Worm (Caenorhabditis elegans) whole organism, L1 larva: ENCODE results near the gene Y59A8B.21.

Experiments used
- C04F5.9 ChIP-seq: sonication (generic microtip); optimal IDR thresholded peaks from 2 replicates; lab custom pipeline; 2016; ENCODE audit warnings: missing genetic modification characterization, missing compliant biosample characterization
- C34B4.2 ChIP-seq: sonication (generic microtip); optimal IDR thresholded peaks from 2 replicates; lab custom pipeline; 2017; ENCODE audit warnings: mild to moderate bottlenecking, missing genetic modification characterization, missing compliant biosample characterization
- aha-1 ChIP-seq: fragments of 150-350 bp; optimal IDR thresholded peaks from 2 replicates; lab custom pipeline; 2014; ENCODE audit warnings: missing biosample characterization, missing genetic modification characterization
- alr-1 ChIP-seq: fragments of 200-800 bp; sonication (Bioruptor generic); optimal IDR thresholded peaks from 2 replicates; lab custom pipeline; 2018; ENCODE audit warnings: borderline replicate concordance, mild to moderate bottlenecking, missing genetic modification characterization, missing compliant biosample characterization
- ama-1 ChIP-seq: fragments of 150-350 bp; optimal IDR thresholded peaks from 2 replicates; lab custom pipeline; 2014
- ceh-82 ChIP-seq, 3 experiments: fragments of 150-350 bp in 1 of 3; sonication (generic microtip) in 2 of 3; optimal IDR thresholded peaks; 2 replicates each; lab custom pipeline; 2014 to 2017; ENCODE audit warnings: missing biosample characterization in 3 of 3, missing genetic modification characterization in 3 of 3
- ceh-88 ChIP-seq: fragments of 200-800 bp; sonication (Bioruptor generic); IDR thresholded peaks from 2 replicates; pipeline ENCODE4 v1.3.6; 2022; ENCODE audit warnings: missing genetic modification characterization, missing compliant biosample characterization
- ceh-90 ChIP-seq: sonication (generic microtip); optimal IDR thresholded peaks from 2 replicates; lab custom pipeline; 2016; ENCODE audit warnings: missing genetic modification characterization, missing compliant biosample characterization
- dsc-1 ChIP-seq: sonication (generic microtip); optimal IDR thresholded peaks from 2 replicates; lab custom pipeline; 2016; ENCODE audit warnings: mild to moderate bottlenecking, missing genetic modification characterization, missing compliant biosample characterization
- efl-1 ChIP-seq, 4 experiments: fragments of 150-350 bp; optimal IDR thresholded peaks in 3 of 4; peaks in 1 of 4; 1 replicate in 1 of 4; 2 replicates in 3 of 4; lab custom pipeline; 2014; ENCODE audit warnings: missing biosample characterization in 2 of 4, missing genetic modification characterization in 2 of 4, missing genetic modification reagents in 2 of 4
- efl-3 ChIP-seq: fragments of 200-800 bp; sonication (Bioruptor generic); optimal IDR thresholded peaks from 2 replicates; lab custom pipeline; 2018; ENCODE audit warnings: mild to moderate bottlenecking, missing genetic modification characterization, missing compliant biosample characterization
- egl-13 ChIP-seq: sonication (generic microtip); optimal IDR thresholded peaks from 2 replicates; lab custom pipeline; 2016; ENCODE audit warnings: missing genotype, missing genetic modification reagents, missing genetic modification characterization, missing compliant biosample characterization
- elt-2 ChIP-seq: sonication (generic microtip); optimal IDR thresholded peaks from 2 replicates; lab custom pipeline; 2016; ENCODE audit warnings: missing genetic modification characterization, mild to moderate bottlenecking, inconsistent platforms, missing compliant biosample characterization, missing genetic modification reagents
- fkh-10 ChIP-seq: sonication (generic microtip); optimal IDR thresholded peaks from 2 replicates; lab custom pipeline; 2017; ENCODE audit warnings: missing biosample characterization, missing genetic modification reagents, missing genetic modification characterization
- fkh-8 ChIP-seq: sonication (generic microtip); optimal IDR thresholded peaks from 2 replicates; lab custom pipeline; 2016; ENCODE audit warnings: mild to moderate bottlenecking, missing genetic modification characterization, missing compliant biosample characterization
- fos-1 ChIP-seq: fragments of 150-350 bp; optimal IDR thresholded peaks from 2 replicates; lab custom pipeline; 2014; ENCODE audit warnings: missing biosample characterization, missing genetic modification characterization
- hpl-2 ChIP-seq: fragments of 150-350 bp; optimal IDR thresholded peaks from 2 replicates; lab custom pipeline; 2014; ENCODE audit warnings: missing biosample characterization, missing genetic modification reagents, missing genetic modification characterization
- irx-1 ChIP-seq: sonication (generic microtip); optimal IDR thresholded peaks from 2 replicates; lab custom pipeline; 2016; ENCODE audit warnings: missing genetic modification characterization, missing compliant biosample characterization
- isw-1 ChIP-seq: fragments of 200-800 bp; sonication (Bioruptor generic); IDR thresholded peaks from 2 replicates; pipeline ENCODE4 v1.3.6; 2022; ENCODE audit warnings: missing genetic modification characterization, missing compliant biosample characterization
- lin-35 ChIP-seq, 2 experiments: fragments of 150-350 bp; optimal IDR thresholded peaks; 2 replicates each; lab custom pipeline; 2014; ENCODE audit warnings: missing biosample characterization in 2 of 2, missing genetic modification characterization in 2 of 2, missing genetic modification reagents in 2 of 2
- mab-9 ChIP-seq: fragments of 200-800 bp; sonication (Bioruptor generic); IDR thresholded peaks from 2 replicates; pipeline ENCODE4 v1.3.6; 2022; ENCODE audit warnings: missing genetic modification reagents, missing genetic modification characterization, missing compliant biosample characterization
- mef-2 ChIP-seq: fragments of 150-350 bp; optimal IDR thresholded peaks from 2 replicates; lab custom pipeline; 2014; ENCODE audit warnings: missing biosample characterization, missing genetic modification characterization
- mep-1 ChIP-seq: fragments of 150-350 bp; optimal IDR thresholded peaks from 2 replicates; lab custom pipeline; 2014; ENCODE audit warnings: missing biosample characterization, missing genetic modification characterization
- nhr-11 ChIP-seq: fragments of 150-350 bp; optimal IDR thresholded peaks from 2 replicates; lab custom pipeline; 2014; ENCODE audit warnings: missing biosample characterization, missing genetic modification characterization
- nhr-12 ChIP-seq: sonication (generic microtip); optimal IDR thresholded peaks from 2 replicates; lab custom pipeline; 2017; ENCODE audit warnings: missing biosample characterization, missing genetic modification characterization
- nhr-20 ChIP-seq: sonication (generic microtip); optimal IDR thresholded peaks from 2 replicates; lab custom pipeline; 2016; ENCODE audit warnings: mild to moderate bottlenecking, missing genetic modification characterization, missing compliant biosample characterization
- nhr-47 ChIP-seq: sonication (generic microtip); optimal IDR thresholded peaks from 2 replicates; lab custom pipeline; 2016; ENCODE audit warnings: mild to moderate bottlenecking, missing genetic modification characterization, moderate library complexity, missing compliant biosample characterization
- nhr-77 ChIP-seq: fragments of 150-350 bp; optimal IDR thresholded peaks from 2 replicates; lab custom pipeline; 2014; ENCODE audit warnings: missing biosample characterization, missing genetic modification characterization
- nhr-85 ChIP-seq: sonication (generic microtip); peaks from one replicate; lab custom pipeline; 2016; ENCODE audit warnings: missing genetic modification characterization, inconsistent platforms, missing compliant biosample characterization
- nhr-90 ChIP-seq: sonication (generic microtip); optimal IDR thresholded peaks from 2 replicates; lab custom pipeline; 2016; ENCODE audit warnings: mild to moderate bottlenecking, missing genetic modification characterization, missing compliant biosample characterization; ENCODE audit not compliant: poor library complexity
- pag-3 ChIP-seq: sonication (generic microtip); optimal IDR thresholded peaks from 2 replicates; lab custom pipeline; 2017; ENCODE audit warnings: missing genetic modification characterization, mild to moderate bottlenecking, missing compliant biosample characterization, antibody characterized with exemption, borderline replicate concordance; ENCODE audit not compliant: insufficient read depth
- skn-1 ChIP-seq: fragments of 150-350 bp; optimal IDR thresholded peaks from 2 replicates; lab custom pipeline; 2014; ENCODE audit warnings: missing biosample characterization, missing genetic modification characterization
- snpc-4 ChIP-seq: fragments of 150-350 bp; optimal IDR thresholded peaks from 2 replicates; lab custom pipeline; 2014; ENCODE audit warnings: missing biosample characterization, missing genetic modification characterization
- snu-23 ChIP-seq: sonication (generic microtip); optimal IDR thresholded peaks from 2 replicates; lab custom pipeline; 2016; ENCODE audit warnings: missing genetic modification characterization, missing compliant biosample characterization
- sptf-1 ChIP-seq: fragments of 150-350 bp; optimal IDR thresholded peaks from 2 replicates; lab custom pipeline; 2014; ENCODE audit warnings: missing biosample characterization, missing genetic modification characterization
- tbx-2 ChIP-seq: sonication (generic microtip); optimal IDR thresholded peaks from 2 replicates; lab custom pipeline; 2016; ENCODE audit warnings: missing genetic modification characterization, missing compliant biosample characterization
- tlp-1 ChIP-seq: fragments of 150-350 bp; optimal IDR thresholded peaks from 2 replicates; lab custom pipeline; 2014; ENCODE audit warnings: missing biosample characterization, missing genetic modification characterization
- unc-130 ChIP-seq: fragments of 150-350 bp; optimal IDR thresholded peaks from 2 replicates; lab custom pipeline; 2017; ENCODE audit warnings: missing biosample characterization, missing genetic modification characterization, inconsistent platforms
- unc-30 ChIP-seq: sonication (generic microtip); optimal IDR thresholded peaks from 2 replicates; lab custom pipeline; 2017; ENCODE audit warnings: missing biosample characterization, missing genetic modification characterization
- unc-62 ChIP-seq: fragments of 150-350 bp; optimal IDR thresholded peaks from 2 replicates; lab custom pipeline; 2014; ENCODE audit warnings: missing biosample characterization, missing genetic modification reagents, missing genetic modification characterization
- zag-1 ChIP-seq: fragments of 150-350 bp; optimal IDR thresholded peaks from 2 replicates; lab custom pipeline; 2014; ENCODE audit warnings: missing biosample characterization, missing genetic modification characterization
- zip-4 ChIP-seq: fragments of 200-800 bp; sonication (Bioruptor generic); optimal IDR thresholded peaks from 2 replicates; lab custom pipeline; 2018; ENCODE audit warnings: mild to moderate bottlenecking, missing genetic modification characterization, moderate library complexity, missing compliant biosample characterization
- ztf-11 ChIP-seq, 2 experiments: sonication (generic microtip); optimal IDR thresholded peaks; 2 replicates each; lab custom pipeline; 2016 to 2017; ENCODE audit warnings: missing genetic modification characterization in 2 of 2, missing biosample characterization in 1 of 2, missing compliant biosample characterization in 1 of 2
- ztf-4 ChIP-seq: fragments of 150-350 bp; optimal IDR thresholded peaks from 2 replicates; lab custom pipeline; 2014; ENCODE audit warnings: missing biosample characterization, missing genetic modification characterization

Gene Y59A8B.21

ce11 chrV:17947266-17947665 lies 38.8 kb upstream of the Y59A8B.21 start:
- TF ChIP-seq C04F5.9 (tag; lab: Kevin White, UChicago) (no peak), efl-1 (optimal IDR thresholded peaks at IDR 0.05; lab: Kevin White, UChicago) (no peak), efl-1 (GFP tag; optimal IDR thresholded peaks at IDR 0.05 in 1 of 2; lab: Kevin White, UChicago) (peak in 1 of 2 experiments; percentile 57), fos-1 (tag; lab: Kevin White, UChicago) (no peak), lin-35 (GFP tag; optimal IDR thresholded peaks at IDR 0.05; lab: Kevin White, UChicago) (no peak)

- TF ChIP-seq efl-1 (optimal IDR thresholded peaks at IDR 0.05; lab: Kevin White, UChicago) (no peak), efl-1 (GFP tag; optimal IDR thresholded peaks at IDR 0.05 in 1 of 2; lab: Kevin White, UChicago) (peak in 1 of 2 experiments; percentile 64), fkh-10 (GFP tag; lab: Kevin White, UChicago) (no peak)
Observed at ce11 chrV:17948036-17948691, 37.9 kb upstream of the Y59A8B.21 start.

ce11 chrV:17949093-17949492 lies 37.0 kb upstream of the Y59A8B.21 start, which contains the start of gene dpy-21:
Gene dpy-21, minus strand, starts transcription at chrV:17949193.
- TF ChIP-seq unc-130 (tag; lab: Kevin White, UChicago) (no peak), nhr-77 (tag; lab: Kevin White, UChicago) (no peak), sptf-1 (tag; lab: Kevin White, UChicago) (no peak), elt-2 (tag; lab: Kevin White, UChicago) (no peak), tbx-2 (tag; lab: Kevin White, UChicago) (no peak), ztf-4 (tag; lab: Kevin White, UChicago) (no peak), snu-23 (GFP tag; lab: Kevin White, UChicago) (no peak), fkh-8 (tag; lab: Kevin White, UChicago) (no peak), alr-1 (tag; lab: Kevin White, UChicago) (no peak), ceh-82 (tag; optimal IDR thresholded peaks at IDR 0.05; lab: Kevin White, UChicago) (no peak), mef-2 (tag; lab: Kevin White, UChicago) (no peak), unc-30 (tag; lab: Kevin White, UChicago) (no peak), ceh-90 (tag; lab: Kevin White, UChicago) (no peak), pag-3 (tag; lab: Kevin White, UChicago) (no peak), ceh-88 (GFP tag; lab: Robert Waterston, UW) (no peak), irx-1 (no peak), nhr-20 (no peak), skn-1 (tag; lab: Kevin White, UChicago) (no peak)

DNA sequence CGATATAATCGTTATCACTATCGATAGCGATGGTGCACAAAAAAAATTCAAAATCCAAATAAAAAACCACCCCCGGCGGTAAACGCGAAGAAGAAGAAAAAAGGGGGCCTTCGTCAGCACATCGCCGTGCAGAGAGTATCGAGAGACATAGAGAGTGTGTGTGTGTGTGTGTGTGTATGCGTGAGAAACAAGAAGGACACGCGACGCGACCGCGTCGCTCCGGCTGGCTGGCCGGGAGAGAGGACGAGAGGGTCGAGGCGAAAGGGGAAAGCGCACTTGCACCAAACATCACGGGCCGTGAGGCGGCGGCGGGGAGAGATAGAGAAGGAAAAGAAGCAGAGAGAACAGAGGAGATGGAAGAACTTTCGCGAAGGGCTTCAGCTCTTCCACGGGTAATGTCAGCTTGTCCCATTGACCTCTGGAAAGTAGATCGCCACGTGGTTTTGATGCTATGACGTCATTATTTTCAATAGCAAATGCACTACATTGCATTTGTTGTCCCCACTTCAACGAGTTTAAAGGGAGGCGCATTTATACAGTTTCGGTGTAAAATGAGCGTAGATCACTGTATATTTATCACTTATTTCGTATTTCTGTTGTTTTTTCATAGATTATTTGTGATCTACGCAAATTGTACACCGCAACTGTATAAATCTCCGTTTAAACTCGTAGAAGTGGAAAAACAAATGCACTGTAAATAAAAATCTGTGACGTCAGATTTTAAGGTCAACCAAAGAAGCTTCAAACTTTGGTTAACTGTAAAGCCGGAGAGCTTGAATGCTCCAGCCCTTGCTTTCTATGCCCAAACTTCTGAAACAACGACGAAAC lies 34.7 kb upstream of the Y59A8B.21 start, which contains the start of gene Y59A8B.24:
Gene Y59A8B.24 (plus strand): TSS at position 778 of the 828 bp plus-strand sequence.
- TF ChIP-seq C34B4.2 (no peak), egl-13 (tag; lab: Kevin White, UChicago) (peak; percentile 88), unc-30 (tag; lab: Kevin White, UChicago) (no peak), ztf-4 (tag; lab: Kevin White, UChicago) (peak; percentile 81), mep-1 (tag; lab: Kevin White, UChicago) (peak; percentile 86), isw-1 (peak; percentile 93), ztf-11 (tag; optimal IDR thresholded peaks at IDR 0.05; lab: Kevin White, UChicago) (peak in 1 of 2 experiments; percentile 92), hpl-2 (peak; percentile 51), fkh-10 (GFP tag; lab: Kevin White, UChicago) (peak; percentile 89), unc-62 (GFP tag; lab: Kevin White, UChicago) (no peak), nhr-47 (tag; lab: Kevin White, UChicago) (peak; percentile 95), efl-3 (GFP tag; lab: Kevin White, UChicago) (no peak), nhr-12 (no peak), aha-1 (peak; percentile 80), nhr-11 (peak; percentile 48), zag-1 (tag; lab: Kevin White, UChicago) (peak; percentile 66), mab-9 (GFP tag; lab: Robert Waterston, UW) (peak; percentile 58; the same call in 1 of the 2 replicates), nhr-90 (peak; percentile 89), dsc-1 (peak; percentile 86), snpc-4 (tag; lab: Kevin White, UChicago) (peak; percentile 78), nhr-85 (tag; lab: Kevin White, UChicago) (peak; percentile 95), ama-1 (lab: Kevin White, UChicago) (peak; percentile 46), lin-35 (GFP tag; optimal IDR thresholded peaks at IDR 0.05; lab: Kevin White, UChicago) (peak; percentile 86 to 87), tlp-1 (tag; lab: Kevin White, UChicago) (no peak), zip-4 (GFP tag; lab: Kevin White, UChicago) (peak; percentile 72)
